ENCODE assay signal across 4 worm cellular contexts in the genomic region with DNA sequence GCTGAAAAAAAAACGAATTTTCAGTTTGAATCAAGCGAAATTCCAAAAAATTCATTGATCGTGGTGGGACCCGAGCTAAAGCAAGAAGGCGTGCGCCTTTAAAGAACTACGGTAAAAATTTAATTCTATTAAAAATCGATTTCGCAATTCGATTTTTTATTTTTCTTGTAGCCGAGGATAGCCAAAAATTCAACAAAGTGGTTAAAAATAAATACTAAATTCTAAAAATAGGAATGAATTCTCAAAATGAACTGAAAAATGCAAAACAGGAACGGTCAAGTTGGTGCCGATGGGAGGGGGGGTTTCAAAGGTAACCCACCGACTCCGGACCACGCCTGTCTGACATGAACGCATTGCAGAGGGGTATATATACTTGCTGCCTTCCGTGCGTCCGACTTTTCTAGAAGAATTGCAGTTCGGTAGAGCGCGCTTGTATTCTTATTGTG.
TF ChIP-seq lines count a peak whose summit lies in the region.

No protein-coding gene starts in this region.

TF ChIP-seq in whole organism, L2 larva, 48 proteins besides CTCF, POLR2A, EP300 and RAD21 (continues in another document):
- no peak for TF ChIP-seq ztf-4 (tag; optimal IDR thresholded peaks at IDR 0.05; lab: Kevin White, UChicago)
- TF ChIP-seq crh-2 (tag; optimal IDR thresholded peaks at IDR 0.05; lab: Kevin White, UChicago) = peak; percentile 54
- TF ChIP-seq unc-62 (GFP tag; optimal IDR thresholded peaks at IDR 0.05; lab: Kevin White, UChicago) = no peak
- TF ChIP-seq nhr-10 (tag; optimal IDR thresholded peaks at IDR 0.05; lab: Kevin White, UChicago) = no peak
- no peak for TF ChIP-seq unc-39 (tag; optimal IDR thresholded peaks at IDR 0.05; lab: Kevin White, UChicago)
- no peak for TF ChIP-seq nhr-25 (tag; optimal IDR thresholded peaks at IDR 0.05; lab: Kevin White, UChicago)
- TF ChIP-seq blmp-1 (tag; optimal IDR thresholded peaks at IDR 0.05; lab: Kevin White, UChicago; ENCODE audit: insufficient read depth) = no peak
- TF ChIP-seq lin-11 (tag; optimal IDR thresholded peaks at IDR 0.05; lab: Kevin White, UChicago) = peak; percentile 48
- no peak for TF ChIP-seq ztf-11 (tag; optimal IDR thresholded peaks at IDR 0.05; lab: Kevin White, UChicago)
- peak; percentile 57 for TF ChIP-seq sem-4 (tag; optimal IDR thresholded peaks at IDR 0.05; lab: Kevin White, UChicago)
- no peak for TF ChIP-seq nhr-11 (tag; optimal IDR thresholded peaks at IDR 0.05; lab: Kevin White, UChicago)
- no peak for TF ChIP-seq aly-2 (tag; optimal IDR thresholded peaks at IDR 0.05; lab: Kevin White, UChicago)
- no peak for TF ChIP-seq skn-1 (tag; optimal IDR thresholded peaks at IDR 0.05; lab: Kevin White, UChicago)
- TF ChIP-seq snpc-4 (tag; optimal IDR thresholded peaks at IDR 0.05; lab: Kevin White, UChicago) = peak; percentile 97
- TF ChIP-seq nhr-129 (tag; optimal IDR thresholded peaks at IDR 0.05; lab: Kevin White, UChicago) = no peak
- TF ChIP-seq ceh-16 (tag; optimal IDR thresholded peaks at IDR 0.05; lab: Kevin White, UChicago) = no peak
- TF ChIP-seq egl-27 (tag; optimal IDR thresholded peaks at IDR 0.05; lab: Kevin White, UChicago) = no peak
- no peak for TF ChIP-seq ceh-82 (tag; optimal IDR thresholded peaks at IDR 0.05; lab: Kevin White, UChicago)
- no peak for TF ChIP-seq ZK546.5 (tag; optimal IDR thresholded peaks at IDR 0.05; lab: Kevin White, UChicago)
- no peak for TF ChIP-seq Y55F3AM.14 (GFP tag; optimal IDR thresholded peaks at IDR 0.05; lab: Kevin White, UChicago)
- no peak for TF ChIP-seq mbf-1 (tag; optimal IDR thresholded peaks at IDR 0.05; lab: Kevin White, UChicago)
- TF ChIP-seq mdl-1 (tag; optimal IDR thresholded peaks at IDR 0.05; lab: Kevin White, UChicago) = no peak
- TF ChIP-seq C34F6.9 (tag; optimal IDR thresholded peaks at IDR 0.05; lab: Kevin White, UChicago) = no peak

TF ChIP-seq in whole organism, L4 larva, 104 proteins besides CTCF, POLR2A, EP300 and RAD21 (continues in another document):
- TF ChIP-seq skn-1 (tag; optimal IDR thresholded peaks at IDR 0.05; lab: Kevin White, UChicago) (no peak), spr-3 (GFP tag; optimal IDR thresholded peaks at IDR 0.05; lab: Kevin White, UChicago) (no peak), daf-12 (tag; optimal IDR thresholded peaks at IDR 0.05; lab: Kevin White, UChicago) (no peak), F26F4.8 (GFP tag; conservative IDR thresholded peaks at IDR 0.05; lab: Robert Waterston, UW) (no peak), F37D6.2 (tag; optimal IDR thresholded peaks at IDR 0.05; lab: Kevin White, UChicago) (peak; percentile 72), hmg-1.1 (GFP tag; IDR thresholded peaks at IDR 0.05; lab: Robert Waterston, UW) (peak; percentile 77), zfp-3 (GFP tag; conservative IDR thresholded peaks at IDR 0.05; lab: Robert Waterston, UW) (peak; percentile 65; the same call in 1 of the 2 replicates), sdz-12 (GFP tag; optimal IDR thresholded peaks at IDR 0.05; lab: Kevin White, UChicago) (no peak), rbr-2 (tag; optimal IDR thresholded peaks at IDR 0.05; lab: Kevin White, UChicago) (peak; percentile 64), lin-29 (GFP tag; IDR thresholded peaks at IDR 0.05; lab: Robert Waterston, UW) (no peak), mdl-1 (tag; optimal IDR thresholded peaks at IDR 0.05; lab: Kevin White, UChicago) (no peak), nhr-237 (tag; optimal IDR thresholded peaks at IDR 0.05; lab: Kevin White, UChicago) (no peak), dve-1 (tag; optimal IDR thresholded peaks at IDR 0.05; lab: Kevin White, UChicago; ENCODE audit: insufficient read depth) (peak; percentile 76), spr-1 (tag; optimal IDR thresholded peaks at IDR 0.05; lab: Kevin White, UChicago) (peak; percentile 20), hif-1 (tag; optimal IDR thresholded peaks at IDR 0.05; lab: Kevin White, UChicago) (peak in 1 of 2 experiments; percentile 22), cey-2 (tag; optimal IDR thresholded peaks at IDR 0.05; lab: Kevin White, UChicago; ENCODE audit: borderline replicate concordance, insufficient read depth) (no peak), aha-1 (tag; lab: Kevin White, UChicago) (peak; percentile 75), nhr-10 (tag; optimal IDR thresholded peaks at IDR 0.05; lab: Kevin White, UChicago) (no peak), F44E2.7 (GFP tag; IDR thresholded peaks at IDR 0.05; lab: Robert Waterston, UW) (no peak), dmd-8 (GFP tag; IDR thresholded peaks at IDR 0.05; lab: Robert Waterston, UW) (peak; percentile 59; the same call in 1 of the 2 replicates), ztf-7 (tag; optimal IDR thresholded peaks at IDR 0.05; lab: Kevin White, UChicago) (peak; percentile 39), fos-1 (tag; optimal IDR thresholded peaks at IDR 0.05; lab: Kevin White, UChicago) (no peak)

TF ChIP-seq in whole organism, late embryonic, 69 proteins besides CTCF, POLR2A, EP300 and RAD21:
- no peak for TF ChIP-seq ets-4 (tag; optimal IDR thresholded peaks at IDR 0.05; lab: Kevin White, UChicago)
- TF ChIP-seq C08G9.2 (tag; optimal IDR thresholded peaks at IDR 0.05; lab: Kevin White, UChicago) = no peak
- TF ChIP-seq unc-3 (GFP tag; conservative IDR thresholded peaks at IDR 0.05; lab: Robert Waterston, UW) = 0 out of 2 replicates have a peak, but pooled peaks have one; percentile 17
- no peak for TF ChIP-seq unc-3 (tag; optimal IDR thresholded peaks at IDR 0.05; lab: Kevin White, UChicago)
- TF ChIP-seq mec-3 (tag; optimal IDR thresholded peaks at IDR 0.05; lab: Kevin White, UChicago; ENCODE audit: borderline replicate concordance) = no peak
- TF ChIP-seq odd-2 (tag; optimal IDR thresholded peaks at IDR 0.05; lab: Kevin White, UChicago) = no peak
- TF ChIP-seq ceh-19 (GFP tag; optimal IDR thresholded peaks at IDR 0.05; lab: Kevin White, UChicago) = no peak
- TF ChIP-seq sdc-2 (tag; optimal IDR thresholded peaks at IDR 0.05; lab: Kevin White, UChicago) = no peak
- TF ChIP-seq rnt-1 (tag; optimal IDR thresholded peaks at IDR 0.05; lab: Kevin White, UChicago) = no peak

TF ChIP-seq in whole organism, mixed stage, embryonic, 35 proteins besides CTCF, POLR2A, EP300 and RAD21:
- TF ChIP-seq tbx-8 (GFP tag; optimal IDR thresholded peaks at IDR 0.05; lab: Kevin White, UChicago) = peak; percentile 25
- TF ChIP-seq cnd-1 (tag; optimal IDR thresholded peaks at IDR 0.05; lab: Kevin White, UChicago) = peak; percentile 28
- no peak for TF ChIP-seq nhr-2 (tag; optimal IDR thresholded peaks at IDR 0.05; lab: Kevin White, UChicago)
- TF ChIP-seq ceh-83 (GFP tag; optimal IDR thresholded peaks at IDR 0.05; lab: Kevin White, UChicago) = peak; percentile 71
- peak; percentile 27 for TF ChIP-seq unc-120 (tag; optimal IDR thresholded peaks at IDR 0.05; lab: Kevin White, UChicago; ENCODE audit: poor library complexity, severe bottlenecking)
